Fruit fly (Drosophila melanogaster) S2 (cell line): ENCODE data around the gene CG31050.

ENCODE experiments used
- CG8478 ChIP-seq: fragments of >200 bp; optimal IDR thresholded peaks from 2 replicates; lab custom pipeline; 2018
- CTCF ChIP-seq, 2 experiments: fragments of >200 bp; optimal IDR thresholded peaks; 2 replicates each; lab custom pipeline; 2018

DNA sequence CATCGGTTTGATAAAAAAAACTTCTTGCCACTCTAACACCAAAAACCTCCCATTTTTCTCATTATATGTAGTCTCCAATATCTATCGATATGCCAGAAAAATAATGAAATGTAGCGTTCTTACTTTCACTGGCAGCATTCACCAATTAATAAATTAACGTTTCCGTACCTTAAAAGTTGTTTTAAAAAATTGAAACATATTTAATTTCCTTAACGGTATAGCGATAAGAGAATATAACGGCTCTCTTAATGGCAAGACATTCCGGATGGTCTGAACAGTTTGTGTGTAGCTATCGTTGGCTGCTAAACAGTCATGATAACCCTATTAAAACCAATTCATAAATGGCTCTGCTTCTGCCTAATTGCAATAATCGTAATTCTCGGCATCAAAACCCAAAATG lies 14.2 kb downstream of the CG31050 start, which contains the start of gene CG9988:
- TF ChIP-seq CTCF (optimal IDR thresholded peaks at IDR 0.05; lab: Kevin White, UChicago), result no peak
- no peak for TF ChIP-seq CG8478 (lab: Kevin White, UChicago)
